Worm (Caenorhabditis elegans) whole organism, late embryonic: ENCODE measurements around the gene srh-89.

ENCODE experiments used
- ama-1 ChIP-seq: fragments of 150-350 bp; optimal IDR thresholded peaks from 2 replicates; lab custom pipeline; 2014
- ceh-22 ChIP-seq: sonication (generic microtip); optimal IDR thresholded peaks from 2 replicates; lab custom pipeline; 2017; ENCODE audit warnings: missing biosample characterization, missing genetic modification characterization
- elt-4 ChIP-seq: sonication (generic microtip); optimal IDR thresholded peaks from 2 replicates; lab custom pipeline; 2016; ENCODE audit warnings: missing genetic modification characterization, missing compliant biosample characterization
- gmeb-2 ChIP-seq: sonication (generic microtip); optimal IDR thresholded peaks from 2 replicates; lab custom pipeline; 2016; ENCODE audit warnings: missing genetic modification characterization, inconsistent platforms, missing compliant biosample characterization
- hlh-15 ChIP-seq: sonication (generic microtip); optimal IDR thresholded peaks from 2 replicates; lab custom pipeline; 2016; ENCODE audit warnings: missing genetic modification characterization, missing compliant biosample characterization
- lin-11 ChIP-seq: fragments of 200-800 bp; sonication (Bioruptor generic); optimal IDR thresholded peaks from 2 replicates; lab custom pipeline; 2018; ENCODE audit warnings: mild to moderate bottlenecking, missing genetic modification characterization, missing compliant biosample characterization
- madf-2 ChIP-seq: sonication (generic microtip); optimal IDR thresholded peaks from 2 replicates; lab custom pipeline; 2017; ENCODE audit warnings: missing genetic modification characterization, missing compliant biosample characterization
- nhr-11 ChIP-seq: fragments of 150-350 bp; optimal IDR thresholded peaks from 2 replicates; lab custom pipeline; 2014; ENCODE audit warnings: missing biosample characterization, missing genetic modification characterization
- npax-4 ChIP-seq: sonication (generic microtip); optimal IDR thresholded peaks from 2 replicates; lab custom pipeline; 2016; ENCODE audit warnings: missing genetic modification characterization, missing compliant biosample characterization
- sdc-2 ChIP-seq: sonication (generic microtip); optimal IDR thresholded peaks from 2 replicates; lab custom pipeline; 2016; ENCODE audit warnings: missing genotype, missing genetic modification characterization, missing compliant biosample characterization
- tbx-2 ChIP-seq: sonication (generic microtip); optimal IDR thresholded peaks from 2 replicates; lab custom pipeline; 2016; ENCODE audit warnings: missing genetic modification characterization, missing compliant biosample characterization
- unc-3 ChIP-seq, 2 experiments: fragments of 200-800 bp in 1 of 2; sonication (Bioruptor generic) in 1 of 2; sonication (generic microtip) in 1 of 2; conservative IDR thresholded peaks in 1 of 2; optimal IDR thresholded peaks in 1 of 2; 2 replicates each; pipeline versions ENCODE4 v1.3.6 to Lab custom; 2016 to 2022; ENCODE audit warnings: missing compliant biosample characterization in 2 of 2, missing genetic modification characterization in 2 of 2, missing genetic modification reagents in 1 of 2

ce11 chrV:7417018-7417716, 47.4 kb downstream of the srh-89 start, which contains the start of gene srw-67:
- no peak for TF ChIP-seq ama-1 (lab: Kevin White, UChicago)
- TF ChIP-seq npax-4 (tag; lab: Kevin White, UChicago), result no peak
- TF ChIP-seq hlh-15 (tag; lab: Kevin White, UChicago), result no peak
- no peak for TF ChIP-seq lin-11 (tag; lab: Kevin White, UChicago)
- no peak for TF ChIP-seq nhr-11 (tag; lab: Kevin White, UChicago)
- no peak for TF ChIP-seq madf-2 (tag; lab: Kevin White, UChicago)
- no peak for TF ChIP-seq unc-3 (GFP tag; conservative IDR thresholded peaks at IDR 0.05; lab: Robert Waterston, UW)
- no peak for TF ChIP-seq unc-3 (tag; optimal IDR thresholded peaks at IDR 0.05; lab: Kevin White, UChicago)
- TF ChIP-seq ceh-22 (tag; lab: Kevin White, UChicago), result no peak
- TF ChIP-seq tbx-2 (tag; lab: Kevin White, UChicago), result no peak
- TF ChIP-seq sdc-2 (tag; lab: Kevin White, UChicago), result no peak
- TF ChIP-seq elt-4 (tag; lab: Kevin White, UChicago), result no peak
- TF ChIP-seq gmeb-2, result no peak
